Fruit fly (Drosophila melanogaster): Measurements from ENCODE around the gene Smyd3.
A peak's percentile ranks its signal among the peaks of the same experiment; 100 is the strongest.

Gene Smyd3

DNA sequence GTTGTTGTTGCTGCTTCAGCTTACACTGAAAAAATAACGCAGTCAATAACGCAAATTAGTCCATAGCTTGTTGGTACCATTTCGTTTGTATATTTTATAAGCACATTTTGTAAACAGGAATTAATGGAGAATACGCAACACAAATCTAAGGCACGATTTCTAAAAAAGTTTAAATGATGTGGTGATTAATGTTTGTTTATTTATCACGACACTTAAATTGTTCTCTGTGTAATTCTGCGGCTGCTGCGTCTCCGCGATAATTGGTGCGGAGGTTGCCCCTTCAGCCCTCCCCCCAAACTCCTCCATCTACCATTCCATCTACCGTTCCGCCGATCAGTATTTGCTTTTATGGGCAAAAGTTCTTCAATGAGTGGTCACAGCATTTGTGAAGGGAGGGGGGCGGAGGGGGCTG lies 38.8 kb upstream of the Smyd3 start (continued):
- TF ChIP-seq nerfin-2 (GFP tag; IDR thresholded peaks at IDR 0.05; ENCODE audit: partially characterized antibody) (no peak), CG4282 (GFP tag; optimal IDR thresholded peaks at IDR 0.05) (no peak), CG10959 (GFP tag; IDR thresholded peaks at IDR 0.05) (no peak), zfh1 (GFP tag; IDR thresholded peaks at IDR 0.05) (0 out of 3 replicates have a peak, but pooled peaks have one; percentile 61), CG6689 (GFP tag; IDR thresholded peaks at IDR 0.05) (peak; percentile 57), ap (GFP tag; IDR thresholded peaks at IDR 0.05) (no peak), Doc2 (GFP tag; IDR thresholded peaks at IDR 0.05) (no peak), CG10462 (GFP tag; optimal IDR thresholded peaks at IDR 0.05) (no peak), tup (GFP tag; optimal IDR thresholded peaks at IDR 0.05) (no peak), Dbx (GFP tag; IDR thresholded peaks at IDR 0.05) (0 out of 3 replicates have a peak, but pooled peaks have one; percentile 42), crol (GFP tag; IDR thresholded peaks at IDR 0.05) (peak; percentile 73), CTCF (GFP tag; optimal IDR thresholded peaks at IDR 0.05) (peak; percentile 37), CG17568 (GFP tag; optimal IDR thresholded peaks at IDR 0.05) (peak; percentile 53), sd (tag; optimal IDR thresholded peaks at IDR 0.05) (peak; percentile 32), CG15514 (GFP tag; optimal IDR thresholded peaks at IDR 0.05) (peak; percentile 40), sob (GFP tag; IDR thresholded peaks at IDR 0.05) (peak; percentile 63; the same call in 1 of the 2 replicates), Bgb (GFP tag; IDR thresholded peaks at IDR 0.05; ENCODE audit: partially characterized antibody) (no peak), Nf-YB (GFP tag; optimal IDR thresholded peaks at IDR 0.05) (peak; percentile 22), CG12391 (tag; optimal IDR thresholded peaks at IDR 0.05) (peak; percentile 58), pzg (GFP tag; optimal IDR thresholded peaks at IDR 0.05) (no peak), unpg (GFP tag; optimal IDR thresholded peaks at IDR 0.05) (peak; percentile 81), CG4707 (GFP tag; optimal IDR thresholded peaks at IDR 0.05) (no peak), rib (GFP tag; IDR thresholded peaks at IDR 0.05) (no peak), pnt (GFP tag; optimal IDR thresholded peaks at IDR 0.05) (peak; percentile 37), Poxn (GFP tag; IDR thresholded peaks at IDR 0.05) (no peak), Gug (GFP tag; IDR thresholded peaks at IDR 0.05) (no peak), CG1792 (GFP tag; optimal IDR thresholded peaks at IDR 0.05) (no peak), lmd (GFP tag; IDR thresholded peaks at IDR 0.05) (peak; percentile 50; the same call in 1 of the 2 replicates), CG9609 (GFP tag; optimal IDR thresholded peaks at IDR 0.05) (peak; percentile 56), chinmo (GFP tag; IDR thresholded peaks at IDR 0.05; ENCODE audit: partially characterized antibody) (no peak), Antp (GFP tag; optimal IDR thresholded peaks at IDR 0.05) (peak; percentile 63), her (GFP tag; optimal IDR thresholded peaks at IDR 0.05) (peak; percentile 42), Atf6 (GFP tag; IDR thresholded peaks at IDR 0.05) (peak; percentile 71), knrl (GFP tag; IDR thresholded peaks at IDR 0.05; ENCODE audit: partially characterized antibody) (no peak), NFAT (GFP tag; IDR thresholded peaks at IDR 0.05) (no peak), CG6654 (GFP tag; optimal IDR thresholded peaks at IDR 0.05) (no peak), wek (GFP tag; optimal IDR thresholded peaks at IDR 0.05) (peak; percentile 7), Rfx (GFP tag; IDR thresholded peaks at IDR 0.05) (peak; percentile 73), dimm (GFP tag; IDR thresholded peaks at IDR 0.05) (0 out of 2 replicates have a peak, but pooled peaks have one; percentile 17), Ets97D (GFP tag; optimal IDR thresholded peaks at IDR 0.05) (no peak), cg (GFP tag; optimal IDR thresholded peaks at IDR 0.05) (no peak), ash1 (GFP tag; optimal IDR thresholded peaks at IDR 0.05) (no peak), Spps (tag; optimal IDR thresholded peaks at IDR 0.05) (no peak), Sox100B (GFP tag; optimal IDR thresholded peaks at IDR 0.05) (peak; percentile 54), CG7556 (GFP tag; optimal IDR thresholded peaks at IDR 0.05) (peak; percentile 49), Meics (GFP tag; optimal IDR thresholded peaks at IDR 0.05) (peak; percentile 56), CG31441 (GFP tag; IDR thresholded peaks at IDR 0.05) (peak; percentile 64), H15 (GFP tag; IDR thresholded peaks at IDR 0.05) (peak; percentile 60; the same call in 2 of the 3 replicates), CG33557 (GFP tag; optimal IDR thresholded peaks at IDR 0.05) (no peak), inv (GFP tag; IDR thresholded peaks at IDR 0.05; ENCODE audit: partially characterized antibody) (no peak), TFAM (GFP tag; optimal IDR thresholded peaks at IDR 0.05) (no peak), gce (GFP tag; IDR thresholded peaks at IDR 0.05) (no peak)
